Worm (Caenorhabditis elegans) whole organism, L4/young adult: ENCODE measurements around the gene pgap-3.

Source experiments
- W03F9.2 ChIP-seq: fragments of 150-350 bp; optimal IDR thresholded peaks from 2 replicates; lab custom pipeline; 2014; ENCODE audit warnings: missing biosample characterization, missing genetic modification characterization
- him-1 ChIP-seq: sonication (generic microtip); optimal IDR thresholded peaks from 2 replicates; lab custom pipeline; 2016; ENCODE audit warnings: missing genotype, missing genetic modification reagents, missing genetic modification characterization, missing compliant biosample characterization

DNA sequence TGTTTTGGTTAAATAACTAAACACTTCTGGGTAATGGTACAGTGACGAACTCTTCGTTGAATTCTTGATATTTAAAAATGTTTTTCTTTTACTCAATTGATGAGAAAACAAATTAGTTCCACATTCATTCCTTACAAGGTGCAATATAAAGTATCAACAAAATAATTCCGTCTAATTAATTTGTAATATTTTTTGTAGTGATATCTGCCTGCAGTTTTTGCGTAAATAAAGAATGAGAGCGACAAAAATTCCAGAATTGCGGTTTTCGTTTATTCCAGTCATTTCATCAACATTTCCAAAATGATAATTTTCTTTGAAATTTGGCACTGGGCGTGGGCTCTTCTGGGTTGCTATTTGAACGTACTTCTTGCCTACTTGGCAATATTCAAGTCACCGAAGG is 7.6 kb upstream of the pgap-3 start, which contains the start of gene srd-20:
- TF ChIP-seq W03F9.2 (tag; lab: Kevin White, UChicago) (no peak), him-1 (tag; lab: Kevin White, UChicago) (no peak)
